Fruit fly (Drosophila melanogaster): ENCODE measurements around the gene tnc.

- TF ChIP-seq pan (optimal IDR thresholded peaks at IDR 0.05) (no peak), Dll (optimal IDR thresholded peaks at IDR 0.05) (no peak)
Observed at dm6 chr3R:24953152-24953551, 31.0 kb upstream of the tnc start.

Measured in whole organism.